Worm (Caenorhabditis elegans) whole organism, L2 larva: ENCODE data around the gene F28H6.4.

Experiments
- aly-2 ChIP-seq: fragments of 150-350 bp; optimal IDR thresholded peaks from 2 replicates; lab custom pipeline; 2014; ENCODE audit warnings: missing biosample characterization, missing genetic modification characterization
- egl-27 ChIP-seq: sonication (generic microtip); optimal IDR thresholded peaks from 3 replicates; lab custom pipeline; 2017; ENCODE audit warnings: missing biosample characterization, missing genetic modification reagents, missing genetic modification characterization
- lin-39 ChIP-seq: fragments of 150-350 bp; optimal IDR thresholded peaks from 2 replicates; lab custom pipeline; 2014; ENCODE audit warnings: missing biosample characterization, missing genetic modification reagents, missing genetic modification characterization
- lsy-2 ChIP-seq, 2 experiments: fragments of 150-350 bp in 1 of 2; sonication (generic microtip) in 1 of 2; optimal IDR thresholded peaks; 2 replicates each; lab custom pipeline; 2014 to 2017; ENCODE audit warnings: missing biosample characterization in 2 of 2, missing genetic modification characterization in 2 of 2
- nhr-77 ChIP-seq: fragments of 150-350 bp; optimal IDR thresholded peaks from 2 replicates; lab custom pipeline; 2014; ENCODE audit warnings: missing biosample characterization, missing genetic modification characterization
- snpc-4 ChIP-seq: fragments of 150-350 bp; optimal IDR thresholded peaks from 2 replicates; lab custom pipeline; 2014; ENCODE audit warnings: missing biosample characterization, missing genetic modification characterization
- unc-62 ChIP-seq: fragments of 150-350 bp; optimal IDR thresholded peaks from 2 replicates; lab custom pipeline; 2014; ENCODE audit warnings: missing biosample characterization, missing genetic modification reagents, missing genetic modification characterization
- ztf-1 ChIP-seq: fragments of 200-800 bp; sonication (Bioruptor generic); conservative IDR thresholded peaks from 2 replicates; pipeline ENCODE4 v1.3.6; 2022; ENCODE audit warnings: missing genetic modification characterization, missing compliant biosample characterization
- ztf-4 ChIP-seq: fragments of 150-350 bp; optimal IDR thresholded peaks from 2 replicates; lab custom pipeline; 2014; ENCODE audit warnings: missing biosample characterization, missing genetic modification characterization

DNA sequence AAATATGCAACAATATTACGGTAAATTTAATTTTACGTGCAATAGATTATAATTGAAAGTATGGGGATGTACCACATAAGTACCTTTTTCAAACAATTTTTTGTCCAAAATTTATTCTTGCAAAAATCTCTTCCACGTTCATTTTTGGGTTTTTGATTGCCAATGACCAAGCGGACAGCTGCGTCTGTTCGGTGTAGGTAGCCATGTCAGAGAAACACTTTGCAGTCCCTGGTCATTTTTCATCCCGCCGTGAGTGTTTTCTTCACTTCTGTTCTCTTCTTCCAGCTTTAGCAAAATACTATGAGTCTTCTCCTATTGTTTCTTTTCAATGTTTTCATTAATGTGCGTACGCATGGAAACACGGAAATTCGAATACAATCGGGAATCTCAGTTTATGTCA is 37.6 kb upstream of the F28H6.4 start, which contains the start of gene dsl-4:
- TF ChIP-seq ztf-4 (tag; lab: Kevin White, UChicago) (no peak), aly-2 (tag; lab: Kevin White, UChicago) (no peak), snpc-4 (tag; lab: Kevin White, UChicago) (no peak), egl-27 (tag; lab: Kevin White, UChicago) (no peak), ztf-1 (GFP tag; lab: Robert Waterston, UW) (no peak), lsy-2 (tag; optimal IDR thresholded peaks at IDR 0.05; lab: Kevin White, UChicago) (no peak), unc-62 (GFP tag; lab: Kevin White, UChicago) (no peak), lin-39 (tag; lab: Kevin White, UChicago) (no peak), nhr-77 (tag; lab: Kevin White, UChicago) (no peak)
